Worm (Caenorhabditis elegans): ENCODE measurements around the gene nstp-10.

Gene nstp-10

DNA sequence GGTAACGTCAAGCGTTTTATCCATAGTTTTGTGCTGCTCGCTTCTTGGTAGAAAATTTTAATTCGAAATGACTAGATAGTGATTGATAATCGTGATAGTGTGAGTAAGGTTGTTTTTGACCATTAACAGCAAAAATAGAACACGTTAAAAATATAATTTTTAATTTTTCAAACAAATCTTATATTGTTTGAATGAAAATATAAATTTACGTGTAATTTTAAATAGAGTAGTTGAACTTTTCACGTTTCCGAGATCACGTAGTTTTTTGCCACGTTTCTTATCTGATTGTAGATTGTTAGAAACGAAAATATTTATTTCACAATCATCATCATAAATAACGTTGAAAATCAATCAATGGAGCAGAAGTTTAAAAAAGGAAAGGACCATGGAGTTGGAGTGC lies 18.2 kb downstream of the nstp-10 start, which contains the start of the genes C50F4.10 and pfk-1.2:
TSS of gene C50F4.10 (minus strand) at position 101 of the 400 bp plus-strand sequence.
TSS of gene pfk-1.2 (plus strand) at position 325 of the 400 bp plus-strand sequence.
- TF ChIP-seq mxl-2 (GFP tag; conservative IDR thresholded peaks at IDR 0.05) (no peak), ZK546.5 (tag; optimal IDR thresholded peaks at IDR 0.05) (no peak), nhr-102 (tag; optimal IDR thresholded peaks at IDR 0.05) (no peak), mdl-1 (tag; optimal IDR thresholded peaks at IDR 0.05) (no peak), D1046.2 (GFP tag; IDR thresholded peaks at IDR 0.05) (no peak), F10B5.3 (tag; optimal IDR thresholded peaks at IDR 0.05) (no peak), tra-1 (GFP tag; IDR thresholded peaks at IDR 0.05) (no peak), dmd-8 (GFP tag; IDR thresholded peaks at IDR 0.05) (no peak), pqm-1 (tag; optimal IDR thresholded peaks at IDR 0.05) (no peak), F44E2.7 (GFP tag; IDR thresholded peaks at IDR 0.05) (no peak), Y5F2A.4 (GFP tag; optimal IDR thresholded peaks at IDR 0.05) (no peak), madf-9 (GFP tag; conservative IDR thresholded peaks at IDR 0.05) (no peak)

DNA sequence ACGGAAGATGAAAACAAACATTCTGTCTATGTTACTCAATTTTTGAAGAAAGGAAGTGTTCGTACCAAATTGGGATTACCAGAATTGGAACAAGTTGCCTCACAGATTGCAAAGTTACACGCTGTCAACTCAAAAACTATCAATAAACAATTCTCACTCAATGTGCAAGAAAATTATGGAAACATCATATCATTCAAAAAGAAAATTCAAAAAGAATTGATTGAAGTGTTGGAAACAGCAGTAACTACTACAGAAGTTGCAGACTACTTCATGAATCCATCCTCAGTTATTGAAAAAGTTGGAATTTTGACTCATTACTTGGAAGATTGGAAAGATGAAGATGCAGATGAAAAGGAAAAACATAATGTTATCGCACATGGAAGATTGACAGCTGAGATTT lies 21.7 kb downstream of the nstp-10 start:
- peak; percentile 96 for TF ChIP-seq aha-1 (tag)
- no peak for TF ChIP-seq nhr-25 (tag; optimal IDR thresholded peaks at IDR 0.05; ENCODE audit: borderline replicate concordance, insufficient read depth)

DNA sequence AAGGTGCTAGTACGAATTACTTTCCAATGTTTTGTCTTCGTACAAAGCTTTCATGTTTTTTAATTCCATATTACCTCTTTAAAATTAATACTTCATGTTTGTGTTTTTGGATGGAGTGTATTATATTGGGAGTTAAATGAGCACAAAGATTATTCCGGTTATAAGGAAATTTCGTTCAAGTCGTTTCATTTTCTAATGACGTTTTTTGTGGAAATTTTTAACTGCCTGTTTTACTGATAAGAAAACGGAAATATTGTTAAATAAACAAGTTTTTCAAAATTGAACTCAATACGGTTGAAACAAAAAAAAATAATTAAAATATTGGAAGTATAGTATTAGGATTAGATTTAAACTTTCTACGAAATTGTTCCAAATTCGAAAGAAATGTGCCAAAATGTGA lies 22.3 kb downstream of the nstp-10 start:
- TF ChIP-seq unc-62 (GFP tag; optimal IDR thresholded peaks at IDR 0.05 in 1 of 2) (peak in 1 of 2 experiments; percentile 16), unc-62 (tag; optimal IDR thresholded peaks at IDR 0.05) (no peak), daf-8 (GFP tag; IDR thresholded peaks at IDR 0.05) (no peak), pqm-1 (tag; optimal IDR thresholded peaks at IDR 0.05) (peak; percentile 4), mxl-3 (GFP tag; optimal IDR thresholded peaks at IDR 0.05) (no peak), nhr-77 (tag; optimal IDR thresholded peaks at IDR 0.05) (peak; percentile 57), duxl-1 (tag; optimal IDR thresholded peaks at IDR 0.05; ENCODE audit: poor library complexity) (no peak), nhr-28 (tag; optimal IDR thresholded peaks at IDR 0.05) (peak; percentile 42), ama-1 (optimal IDR thresholded peaks at IDR 0.05) (no peak), hlh-30 (tag; optimal IDR thresholded peaks at IDR 0.05; ENCODE audit: insufficient read depth) (no peak), daf-19 (GFP tag; conservative IDR thresholded peaks at IDR 0.05) (no peak), lir-3 (tag; optimal IDR thresholded peaks at IDR 0.05) (no peak), dmd-6 (GFP tag; IDR thresholded peaks at IDR 0.05) (peak; percentile 38), aly-2 (tag; optimal IDR thresholded peaks at IDR 0.05) (no peak), php-3 (GFP tag; IDR thresholded peaks at IDR 0.05) (no peak), daf-16 (GFP tag; optimal IDR thresholded peaks at IDR 0.05) (no peak), daf-16 (tag; optimal IDR thresholded peaks at IDR 0.05) (peak; percentile 39), madf-9 (GFP tag; conservative IDR thresholded peaks at IDR 0.05) (no peak)

DNA sequence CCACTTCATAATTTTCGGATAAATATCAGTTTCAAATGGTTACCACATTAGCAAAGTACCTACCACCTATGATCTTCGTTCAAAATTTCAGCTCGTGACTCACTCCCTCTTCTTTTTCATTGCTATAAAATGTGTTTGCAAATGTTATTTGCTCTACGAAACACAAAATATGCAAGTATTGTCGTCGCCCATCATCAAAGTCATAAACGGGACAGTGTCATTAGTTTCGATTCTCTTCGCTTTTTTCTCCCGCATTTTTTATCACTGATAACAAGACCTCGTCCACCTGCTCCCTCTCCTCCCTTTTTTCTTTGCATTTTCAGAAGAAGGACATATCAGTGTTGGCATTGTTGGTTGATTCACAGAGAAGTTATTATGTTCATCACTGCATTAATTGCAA lies 23.2 kb downstream of the nstp-10 start, which contains the start of gene C50F4.1:
TSS of gene C50F4.1 (plus strand) at position 324 of the 400 bp plus-strand sequence.
- TF ChIP-seq lim-7 (GFP tag; IDR thresholded peaks at IDR 0.05) (no peak), snpc-1.2 (GFP tag; IDR thresholded peaks at IDR 0.05) (no peak), dmd-8 (GFP tag; IDR thresholded peaks at IDR 0.05) (no peak), dmd-6 (GFP tag; IDR thresholded peaks at IDR 0.05) (peak; percentile 83), hlh-11 (tag; optimal IDR thresholded peaks at IDR 0.05) (peak; percentile 69), nhr-76 (tag; optimal IDR thresholded peaks at IDR 0.05) (no peak), nhr-77 (tag; optimal IDR thresholded peaks at IDR 0.05) (peak; percentile 51), mdt-29 (GFP tag; IDR thresholded peaks at IDR 0.05) (no peak), lin-13 (GFP tag; optimal IDR thresholded peaks at IDR 0.05) (no peak), daf-16 (GFP tag; optimal IDR thresholded peaks at IDR 0.05) (no peak), daf-16 (tag; optimal IDR thresholded peaks at IDR 0.05) (peak; percentile 49), ceh-82 (tag; optimal IDR thresholded peaks at IDR 0.05) (no peak), nhr-28 (tag; optimal IDR thresholded peaks at IDR 0.05) (peak; percentile 82), aha-1 (tag) (no peak), T20F7.1 (GFP tag; optimal IDR thresholded peaks at IDR 0.05) (no peak), lsy-2 (tag; optimal IDR thresholded peaks at IDR 0.05) (no peak), aly-2 (tag; optimal IDR thresholded peaks at IDR 0.05) (no peak), cey-2 (tag; optimal IDR thresholded peaks at IDR 0.05; ENCODE audit: borderline replicate concordance, insufficient read depth) (no peak), mxl-3 (GFP tag; optimal IDR thresholded peaks at IDR 0.05) (peak; percentile 51), php-3 (GFP tag; IDR thresholded peaks at IDR 0.05) (peak; percentile 86), hlh-30 (tag; optimal IDR thresholded peaks at IDR 0.05; ENCODE audit: insufficient read depth) (peak; percentile 45), F26F4.8 (GFP tag; conservative IDR thresholded peaks at IDR 0.05) (no peak), ceh-20 (GFP tag; IDR thresholded peaks at IDR 0.05) (no peak), ztf-7 (tag; optimal IDR thresholded peaks at IDR 0.05) (no peak), F10B5.3 (tag; optimal IDR thresholded peaks at IDR 0.05) (no peak), mdl-1 (tag; optimal IDR thresholded peaks at IDR 0.05) (no peak), ces-1 (GFP tag; optimal IDR thresholded peaks at IDR 0.05) (no peak), unc-62 (GFP tag; optimal IDR thresholded peaks at IDR 0.05 in 1 of 2) (peak in 1 of 2 experiments; percentile 88), unc-62 (tag; optimal IDR thresholded peaks at IDR 0.05) (no peak), pqm-1 (tag; optimal IDR thresholded peaks at IDR 0.05) (peak; percentile 91)

Data from whole organism, L4 larva.